Worm (Caenorhabditis elegans): ENCODE results near the gene srj-22.

srj-22 gene

ce11 chrV:10702249-10702648 lies 41.3 kb downstream of the srj-22 start, which contains the start of gene pph-1:
pph-1 (plus strand) TSS chrV:10702549.
- no peak for TF ChIP-seq unc-62 (GFP tag; optimal IDR thresholded peaks at IDR 0.05)

ce11 chrV:10699122-10699521 lies 44.4 kb downstream of the srj-22 start:
- TF ChIP-seq unc-62 (GFP tag; optimal IDR thresholded peaks at IDR 0.05), result no peak

ce11 chrV:10695181-10695580 lies 48.4 kb downstream of the srj-22 start, which contains the start of gene C05A2.4:
C05A2.4 (plus strand) TSS chrV:10695481.
- TF ChIP-seq unc-62 (GFP tag; optimal IDR thresholded peaks at IDR 0.05), result no peak

- no peak for TF ChIP-seq unc-62 (GFP tag; optimal IDR thresholded peaks at IDR 0.05)
These were observed 49.8 kb downstream of the srj-22 start for ce11 chrV:10693749-10694148.
